Fruit fly (Drosophila melanogaster) whole organism, wandering third instar larva: ENCODE results near the gene CG3726.

Source experiments
- Abd-B ChIP-seq: fragments of >200 bp; optimal IDR thresholded peaks from 2 replicates; lab custom pipeline; 2017; ENCODE audit warnings: missing biosample characterization, missing genetic modification characterization
- CG32264 ChIP-seq: fragments of 200-800 bp; sonication (Bioruptor generic); optimal IDR thresholded peaks from 2 replicates; lab custom pipeline; 2016; ENCODE audit warnings: missing biosample characterization, missing genetic modification characterization
- CG9705 ChIP-seq: fragments of 200-800 bp; sonication (Bioruptor generic); optimal IDR thresholded peaks from 2 replicates; lab custom pipeline; 2018; ENCODE audit warnings: missing biosample characterization, mild to moderate bottlenecking, missing genetic modification characterization
- CrebA ChIP-seq: fragments of 200-800 bp; sonication (Bioruptor generic); optimal IDR thresholded peaks from 2 replicates; lab custom pipeline; 2016; ENCODE audit warnings: missing biosample characterization, mild to moderate bottlenecking, missing genetic modification characterization, borderline replicate concordance
- Dfd ChIP-seq: fragments of >200 bp; optimal IDR thresholded peaks from 2 replicates; lab custom pipeline; 2017; ENCODE audit warnings: missing biosample characterization, missing genetic modification characterization
- Dif ChIP-seq: fragments of 200-275, 200-300 bp; sonication (Bioruptor generic); optimal IDR thresholded peaks from 2 replicates; lab custom pipeline; 2018; ENCODE audit warnings: missing biosample characterization, missing genetic modification characterization; ENCODE audit not compliant: partially characterized antibody
- GATAd ChIP-seq: sonication (Bioruptor generic); optimal IDR thresholded peaks from 2 replicates; lab custom pipeline; 2016; ENCODE audit warnings: missing biosample characterization, missing genetic modification characterization
- HLH106 ChIP-seq: fragments of 200-800 bp; optimal IDR thresholded peaks from 3 replicates; lab custom pipeline; 2019; ENCODE audit warnings: missing biosample characterization, mild to moderate bottlenecking, missing genetic modification characterization, moderate library complexity
- Hnf4 ChIP-seq: fragments of 200-800 bp; sonication (Bioruptor generic); optimal IDR thresholded peaks from 2 replicates; lab custom pipeline; 2016; ENCODE audit warnings: missing biosample characterization, mild to moderate bottlenecking, missing genetic modification characterization
- Hr83 ChIP-seq: fragments of 200-300 bp; sonication (Bioruptor generic); optimal IDR thresholded peaks from 2 replicates; lab custom pipeline; 2016; ENCODE audit warnings: missing biosample characterization, mild to moderate bottlenecking, missing genetic modification characterization, moderate library complexity; ENCODE audit not compliant: poor library complexity, severe bottlenecking
- Jra ChIP-seq: sonication (Bioruptor generic); optimal IDR thresholded peaks from 2 replicates; lab custom pipeline; 2016; ENCODE audit warnings: missing biosample characterization, missing genetic modification characterization
- Mio ChIP-seq: sonication (Bioruptor generic); optimal IDR thresholded peaks from 2 replicates; lab custom pipeline; 2016; ENCODE audit warnings: missing biosample characterization, missing genetic modification characterization
- Myc ChIP-seq: fragments of >200 bp; optimal IDR thresholded peaks from 2 replicates; lab custom pipeline; 2017
- N ChIP-seq: fragments of >200 bp; optimal IDR thresholded peaks from 2 replicates; lab custom pipeline; 2018; ENCODE audit warnings: missing biosample characterization, missing external identifiers, missing genetic modification characterization
- Rel ChIP-seq, 2 experiments: fragments of 200-800 bp; sonication (Bioruptor generic) in 1 of 2; optimal IDR thresholded peaks; 2 replicates in 1 of 2; 3 replicates in 1 of 2; lab custom pipeline; 2016 to 2019; ENCODE audit warnings: mild to moderate bottlenecking in 2 of 2, missing biosample characterization in 2 of 2, missing genetic modification characterization in 2 of 2, moderate library complexity in 1 of 2
- Sp1 ChIP-seq: fragments of 200-800 bp; sonication (Bioruptor generic); optimal IDR thresholded peaks from 3 replicates; lab custom pipeline; 2019; ENCODE audit warnings: missing biosample characterization, mild to moderate bottlenecking, missing genetic modification characterization, moderate library complexity
- Vsx2 ChIP-seq: fragments of 200-300, 225-300 bp; sonication (Bioruptor generic); optimal IDR thresholded peaks from 2 replicates; lab custom pipeline; 2018; ENCODE audit warnings: missing biosample characterization, missing genetic modification characterization; ENCODE audit not compliant: partially characterized antibody
- br ChIP-seq: fragments of 200-800 bp; sonication (Bioruptor generic); optimal IDR thresholded peaks from 2 replicates; lab custom pipeline; 2016; ENCODE audit warnings: missing biosample characterization, missing genetic modification characterization
- brk ChIP-seq: fragments of 200-800 bp; sonication (Bioruptor generic); optimal IDR thresholded peaks from 2 replicates; lab custom pipeline; 2016; ENCODE audit warnings: missing biosample characterization, mild to moderate bottlenecking, missing genetic modification characterization
- dl ChIP-seq, 2 experiments: fragments of 175-275, 200-275 bp in 1 of 2; fragments of 200-275 bp in 1 of 2; sonication (Bioruptor generic); optimal IDR thresholded peaks; lab custom pipeline; 2018; ENCODE audit warnings: mild to moderate bottlenecking in 2 of 2, missing biosample characterization in 2 of 2, missing genetic modification characterization in 2 of 2, moderate library complexity in 2 of 2; ENCODE audit not compliant: partially characterized antibody in 2 of 2, insufficient read depth in 1 of 2
- dsf ChIP-seq: sonication (Bioruptor generic); optimal IDR thresholded peaks from 2 replicates; lab custom pipeline; 2016; ENCODE audit warnings: missing biosample characterization, missing genetic modification characterization, borderline replicate concordance
- ey ChIP-seq: fragments of 200-800 bp; sonication (Bioruptor generic); optimal IDR thresholded peaks from 2 replicates; lab custom pipeline; 2016; ENCODE audit warnings: missing biosample characterization, missing genetic modification characterization
- foxo ChIP-seq, 2 experiments: fragments of 200-800 bp; sonication (Bioruptor generic); optimal IDR thresholded peaks; 2 replicates in 1 of 2; 3 replicates in 1 of 2; lab custom pipeline; 2016 to 2017; ENCODE audit warnings: missing biosample characterization in 2 of 2, missing genetic modification characterization in 2 of 2
- fru ChIP-seq: fragments of 200-800 bp; sonication (Bioruptor generic); optimal IDR thresholded peaks from 3 replicates; lab custom pipeline; 2016; ENCODE audit warnings: missing biosample characterization, mild to moderate bottlenecking, missing genetic modification characterization
- h ChIP-seq: fragments of 200-800 bp; sonication (Bioruptor generic); optimal IDR thresholded peaks from 3 replicates; lab custom pipeline; 2016; ENCODE audit warnings: missing biosample characterization, mild to moderate bottlenecking, missing genetic modification characterization
- jim ChIP-seq: fragments of 175-275, 200-325 bp; sonication (Bioruptor generic); optimal IDR thresholded peaks from 2 replicates; lab custom pipeline; 2016; ENCODE audit warnings: missing biosample characterization, mild to moderate bottlenecking, missing genetic modification characterization
- lola ChIP-seq: fragments of >200 bp; optimal IDR thresholded peaks from 2 replicates; lab custom pipeline; 2017; ENCODE audit warnings: missing biosample characterization, missing genetic modification characterization
- pan ChIP-seq: fragments of >200 bp; optimal IDR thresholded peaks from 2 replicates; lab custom pipeline; 2017
- psq ChIP-seq: fragments of 200-800 bp; sonication (Bioruptor generic); optimal IDR thresholded peaks from 3 replicates; lab custom pipeline; 2017; ENCODE audit warnings: missing biosample characterization, mild to moderate bottlenecking, missing genetic modification characterization, moderate library complexity
- rgr ChIP-seq: fragments of 200-800 bp; sonication (Bioruptor generic); optimal IDR thresholded peaks from 3 replicates; lab custom pipeline; 2016; ENCODE audit warnings: missing biosample characterization, mild to moderate bottlenecking, missing genetic modification characterization
- sage ChIP-seq: fragments of 200-800 bp; sonication (Bioruptor generic); optimal IDR thresholded peaks from 2 replicates; lab custom pipeline; 2016; ENCODE audit warnings: missing biosample characterization, mild to moderate bottlenecking, missing genetic modification characterization
- sv ChIP-seq: fragments of 200-800 bp; sonication (Bioruptor generic); optimal IDR thresholded peaks from 3 replicates; lab custom pipeline; 2016; ENCODE audit warnings: missing biosample characterization, missing genetic modification characterization
- tai ChIP-seq: sonication (Bioruptor generic); optimal IDR thresholded peaks from 2 replicates; lab custom pipeline; 2016; ENCODE audit warnings: missing biosample characterization, missing genetic modification characterization
- usp ChIP-seq: fragments of >200 bp; optimal IDR thresholded peaks from 2 replicates; lab custom pipeline; 2017; ENCODE audit warnings: missing biosample characterization, missing genetic modification characterization
- woc ChIP-seq: sonication (Bioruptor generic); optimal IDR thresholded peaks from 2 replicates; lab custom pipeline; 2016; ENCODE audit warnings: missing biosample characterization, mild to moderate bottlenecking, missing genetic modification characterization

The CG3726 gene

DNA sequence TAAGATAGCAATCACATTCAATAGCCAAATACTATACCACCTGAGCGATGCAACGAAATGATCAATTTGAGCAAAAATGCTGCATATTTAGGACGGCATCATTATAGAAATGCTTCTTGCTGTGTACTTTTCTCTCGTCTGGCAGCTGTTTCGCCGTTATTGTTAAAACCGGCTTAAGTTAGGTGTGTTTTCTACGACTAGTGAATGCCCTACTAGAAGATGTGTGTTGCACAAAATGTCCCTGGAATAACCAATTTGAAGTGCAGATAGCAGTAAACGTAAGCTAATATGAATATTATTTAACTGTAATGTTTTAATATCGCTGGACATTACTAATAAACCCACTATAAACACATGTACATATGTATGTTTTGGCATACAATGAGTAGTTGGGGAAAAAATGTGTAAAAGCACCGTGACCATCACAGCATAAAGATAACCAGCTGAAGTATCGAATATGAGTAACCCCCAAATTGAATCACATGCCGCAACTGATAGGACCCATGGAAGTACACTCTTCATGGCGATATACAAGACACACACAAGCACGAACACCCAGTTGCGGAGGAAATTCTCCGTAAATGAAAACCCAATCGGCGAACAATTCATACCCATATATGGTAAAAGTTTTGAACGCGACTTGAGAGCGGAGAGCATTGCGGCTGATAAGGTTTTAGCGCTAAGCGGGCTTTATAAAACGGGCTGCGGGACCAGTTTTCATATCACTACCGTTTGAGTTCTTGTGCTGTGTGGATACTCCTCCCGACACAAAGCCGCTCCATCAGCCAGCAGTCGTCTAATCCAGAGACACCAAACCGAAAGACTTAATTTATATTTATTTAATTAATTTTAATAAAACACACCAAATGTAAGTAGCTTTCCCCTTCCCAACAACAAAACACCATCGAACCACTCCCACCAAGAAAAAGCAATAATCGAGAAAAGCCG, 16.5 kb upstream of the CG3726 start, which contains the start of gene Act5C (continued):
- peak; percentile 75 for TF ChIP-seq Jra

- no peak for TF ChIP-seq Myc (lab: Kevin White, UChicago)
- TF ChIP-seq Jra: peak; percentile 10
- TF ChIP-seq CG32264: no peak
- TF ChIP-seq Dfd (GFP tag; lab: Kevin White, UChicago): no peak
- peak; percentile 60 for TF ChIP-seq Hr83
- no peak for TF ChIP-seq Mio (GFP tag; lab: Kevin White, UChicago)
- TF ChIP-seq Sp1 (GFP tag; lab: Kevin White, UChicago): peak; percentile 50
- TF ChIP-seq Rel (GFP tag; optimal IDR thresholded peaks at IDR 0.05; lab: Kevin White, UChicago): no peak
- peak; percentile 65 for TF ChIP-seq Rel (tag; optimal IDR thresholded peaks at IDR 0.05; lab: Kevin White, UChicago)
- TF ChIP-seq pan (lab: Kevin White, UChicago): no peak
- peak; percentile 45 for TF ChIP-seq Dif (GFP tag; lab: Kevin White, UChicago)
- no peak for TF ChIP-seq GATAd (GFP tag; lab: Kevin White, UChicago)
- TF ChIP-seq HLH106: no peak
- TF ChIP-seq CG9705: no peak
- peak; percentile 6 for TF ChIP-seq brk
- TF ChIP-seq usp (GFP tag; lab: Kevin White, UChicago): no peak
- peak in 1 of 2 experiments; percentile 42 for TF ChIP-seq foxo (GFP tag; optimal IDR thresholded peaks at IDR 0.05; lab: Kevin White, UChicago)
- TF ChIP-seq sv (GFP tag; lab: Kevin White, UChicago): peak; percentile 49
- TF ChIP-seq dsf (GFP tag; lab: Kevin White, UChicago): no peak
- TF ChIP-seq h (GFP tag; lab: Kevin White, UChicago): peak; percentile 36
- TF ChIP-seq Vsx2: no peak
- peak; percentile 14 for TF ChIP-seq ey
- peak; percentile 26 for TF ChIP-seq rgr
- peak; percentile 85 for TF ChIP-seq psq
- no peak for TF ChIP-seq lola (GFP tag; lab: Kevin White, UChicago)
- peak; percentile 33 for TF ChIP-seq br (GFP tag; lab: Kevin White, UChicago)
- TF ChIP-seq Hnf4 (GFP tag; lab: Kevin White, UChicago): peak; percentile 55
- peak; percentile 40 for TF ChIP-seq woc (GFP tag; lab: Kevin White, UChicago)
- TF ChIP-seq fru (GFP tag; lab: Kevin White, UChicago): peak; percentile 65
- TF ChIP-seq CrebA: no peak
- TF ChIP-seq jim (GFP tag; lab: Kevin White, UChicago): no peak
- TF ChIP-seq N: no peak
- TF ChIP-seq Abd-B (GFP tag; lab: Kevin White, UChicago): no peak
Observed at dm6 chrX:5901628-5902213, 15.2 kb upstream of the CG3726 start.

dm6 chrX:5902701-5903100, 14.2 kb upstream of the CG3726 start:
- TF ChIP-seq Rel (GFP tag; optimal IDR thresholded peaks at IDR 0.05; lab: Kevin White, UChicago) (no peak), Rel (tag; optimal IDR thresholded peaks at IDR 0.05; lab: Kevin White, UChicago) (peak; percentile 52), rgr (no peak)

- peak; percentile 23 for TF ChIP-seq h (GFP tag; lab: Kevin White, UChicago)
- peak; percentile 43 for TF ChIP-seq sage (GFP tag; lab: Kevin White, UChicago)
- TF ChIP-seq usp (GFP tag; lab: Kevin White, UChicago): no peak
- TF ChIP-seq fru (GFP tag; lab: Kevin White, UChicago): peak; percentile 23
- TF ChIP-seq CG32264: no peak
- no peak for TF ChIP-seq tai
- peak in 1 of 2 experiments; percentile 26 for TF ChIP-seq foxo (GFP tag; optimal IDR thresholded peaks at IDR 0.05; lab: Kevin White, UChicago)
- no peak for TF ChIP-seq sv (GFP tag; lab: Kevin White, UChicago)
- peak; percentile 48 for TF ChIP-seq Jra
- peak; percentile 70 for TF ChIP-seq Dif (GFP tag; lab: Kevin White, UChicago)
- peak; percentile 76 for TF ChIP-seq brk
- no peak for TF ChIP-seq Sp1 (GFP tag; lab: Kevin White, UChicago)
- no peak for TF ChIP-seq Myc (lab: Kevin White, UChicago)
- no peak for TF ChIP-seq dl (GFP tag; optimal IDR thresholded peaks at IDR 0.05; lab: Kevin White, UChicago; ENCODE audit: insufficient read depth in 1 of 2, partially characterized antibody in 2 of 2)
- peak; percentile 6 for TF ChIP-seq rgr
- TF ChIP-seq GATAd (GFP tag; lab: Kevin White, UChicago): no peak
- no peak for TF ChIP-seq Rel (GFP tag; optimal IDR thresholded peaks at IDR 0.05; lab: Kevin White, UChicago)
- TF ChIP-seq Rel (tag; optimal IDR thresholded peaks at IDR 0.05; lab: Kevin White, UChicago): peak; percentile 60
- TF ChIP-seq Hnf4 (GFP tag; lab: Kevin White, UChicago): peak; percentile 48
- TF ChIP-seq HLH106: no peak
- no peak for TF ChIP-seq N
- TF ChIP-seq woc (GFP tag; lab: Kevin White, UChicago): peak; percentile 37
- peak; percentile 52 for TF ChIP-seq psq
- peak; percentile 37 for TF ChIP-seq Hr83
Observed at dm6 chrX:5904377-5905085, 12.4 kb upstream of the CG3726 start.
